Fruit fly (Drosophila melanogaster) whole organism, wandering third instar larva: ENCODE measurements around the gene CG13062.

ENCODE experiments used
- CG32264 ChIP-seq: fragments of 200-800 bp; sonication (Bioruptor generic); optimal IDR thresholded peaks from 2 replicates; lab custom pipeline; 2016; ENCODE audit warnings: missing biosample characterization, missing genetic modification characterization
- CG9705 ChIP-seq: fragments of 200-800 bp; sonication (Bioruptor generic); optimal IDR thresholded peaks from 2 replicates; lab custom pipeline; 2018; ENCODE audit warnings: missing biosample characterization, mild to moderate bottlenecking, missing genetic modification characterization
- CrebA ChIP-seq: fragments of 200-800 bp; sonication (Bioruptor generic); optimal IDR thresholded peaks from 2 replicates; lab custom pipeline; 2016; ENCODE audit warnings: missing biosample characterization, mild to moderate bottlenecking, missing genetic modification characterization, borderline replicate concordance
- Dfd ChIP-seq: fragments of >200 bp; optimal IDR thresholded peaks from 2 replicates; lab custom pipeline; 2017; ENCODE audit warnings: missing biosample characterization, missing genetic modification characterization
- GATAd ChIP-seq: sonication (Bioruptor generic); optimal IDR thresholded peaks from 2 replicates; lab custom pipeline; 2016; ENCODE audit warnings: missing biosample characterization, missing genetic modification characterization
- Hnf4 ChIP-seq: fragments of 200-800 bp; sonication (Bioruptor generic); optimal IDR thresholded peaks from 2 replicates; lab custom pipeline; 2016; ENCODE audit warnings: missing biosample characterization, mild to moderate bottlenecking, missing genetic modification characterization
- Hr83 ChIP-seq: fragments of 200-300 bp; sonication (Bioruptor generic); optimal IDR thresholded peaks from 2 replicates; lab custom pipeline; 2016; ENCODE audit warnings: missing biosample characterization, mild to moderate bottlenecking, missing genetic modification characterization, moderate library complexity; ENCODE audit not compliant: poor library complexity, severe bottlenecking
- Jra ChIP-seq: sonication (Bioruptor generic); optimal IDR thresholded peaks from 2 replicates; lab custom pipeline; 2016; ENCODE audit warnings: missing biosample characterization, missing genetic modification characterization
- Mio ChIP-seq: sonication (Bioruptor generic); optimal IDR thresholded peaks from 2 replicates; lab custom pipeline; 2016; ENCODE audit warnings: missing biosample characterization, missing genetic modification characterization
- Myc ChIP-seq: fragments of >200 bp; optimal IDR thresholded peaks from 2 replicates; lab custom pipeline; 2017
- N ChIP-seq: fragments of >200 bp; optimal IDR thresholded peaks from 2 replicates; lab custom pipeline; 2018; ENCODE audit warnings: missing biosample characterization, missing external identifiers, missing genetic modification characterization
- OdsH ChIP-seq: fragments of 200-800 bp; sonication (Bioruptor generic); optimal IDR thresholded peaks from 2 replicates; lab custom pipeline; 2016; ENCODE audit warnings: missing biosample characterization, mild to moderate bottlenecking, missing genetic modification characterization
- Rel ChIP-seq, 2 experiments: fragments of 200-800 bp; sonication (Bioruptor generic) in 1 of 2; optimal IDR thresholded peaks; 2 replicates in 1 of 2; 3 replicates in 1 of 2; lab custom pipeline; 2016 to 2019; ENCODE audit warnings: mild to moderate bottlenecking in 2 of 2, missing biosample characterization in 2 of 2, missing genetic modification characterization in 2 of 2, moderate library complexity in 1 of 2
- Sp1 ChIP-seq: fragments of 200-800 bp; sonication (Bioruptor generic); optimal IDR thresholded peaks from 3 replicates; lab custom pipeline; 2019; ENCODE audit warnings: missing biosample characterization, mild to moderate bottlenecking, missing genetic modification characterization, moderate library complexity
- Vsx2 ChIP-seq: fragments of 200-300, 225-300 bp; sonication (Bioruptor generic); optimal IDR thresholded peaks from 2 replicates; lab custom pipeline; 2018; ENCODE audit warnings: missing biosample characterization, missing genetic modification characterization; ENCODE audit not compliant: partially characterized antibody
- br ChIP-seq: fragments of 200-800 bp; sonication (Bioruptor generic); optimal IDR thresholded peaks from 2 replicates; lab custom pipeline; 2016; ENCODE audit warnings: missing biosample characterization, missing genetic modification characterization
- dmrt93B ChIP-seq: fragments of 200-800 bp; sonication (Bioruptor generic); optimal IDR thresholded peaks from 2 replicates; lab custom pipeline; 2018; ENCODE audit warnings: missing biosample characterization, mild to moderate bottlenecking, missing genetic modification characterization
- dsf ChIP-seq: sonication (Bioruptor generic); optimal IDR thresholded peaks from 2 replicates; lab custom pipeline; 2016; ENCODE audit warnings: missing biosample characterization, missing genetic modification characterization, borderline replicate concordance
- ey ChIP-seq: fragments of 200-800 bp; sonication (Bioruptor generic); optimal IDR thresholded peaks from 2 replicates; lab custom pipeline; 2016; ENCODE audit warnings: missing biosample characterization, missing genetic modification characterization
- foxo ChIP-seq, 2 experiments: fragments of 200-800 bp; sonication (Bioruptor generic); optimal IDR thresholded peaks; 2 replicates in 1 of 2; 3 replicates in 1 of 2; lab custom pipeline; 2016 to 2017; ENCODE audit warnings: missing biosample characterization in 2 of 2, missing genetic modification characterization in 2 of 2
- h ChIP-seq: fragments of 200-800 bp; sonication (Bioruptor generic); optimal IDR thresholded peaks from 3 replicates; lab custom pipeline; 2016; ENCODE audit warnings: missing biosample characterization, mild to moderate bottlenecking, missing genetic modification characterization
- jim ChIP-seq: fragments of 175-275, 200-325 bp; sonication (Bioruptor generic); optimal IDR thresholded peaks from 2 replicates; lab custom pipeline; 2016; ENCODE audit warnings: missing biosample characterization, mild to moderate bottlenecking, missing genetic modification characterization
- lola ChIP-seq: fragments of >200 bp; optimal IDR thresholded peaks from 2 replicates; lab custom pipeline; 2017; ENCODE audit warnings: missing biosample characterization, missing genetic modification characterization
- pan ChIP-seq: fragments of >200 bp; optimal IDR thresholded peaks from 2 replicates; lab custom pipeline; 2017
- psq ChIP-seq: fragments of 200-800 bp; sonication (Bioruptor generic); optimal IDR thresholded peaks from 3 replicates; lab custom pipeline; 2017; ENCODE audit warnings: missing biosample characterization, mild to moderate bottlenecking, missing genetic modification characterization, moderate library complexity
- rgr ChIP-seq: fragments of 200-800 bp; sonication (Bioruptor generic); optimal IDR thresholded peaks from 3 replicates; lab custom pipeline; 2016; ENCODE audit warnings: missing biosample characterization, mild to moderate bottlenecking, missing genetic modification characterization
- sage ChIP-seq: fragments of 200-800 bp; sonication (Bioruptor generic); optimal IDR thresholded peaks from 2 replicates; lab custom pipeline; 2016; ENCODE audit warnings: missing biosample characterization, mild to moderate bottlenecking, missing genetic modification characterization
- sv ChIP-seq: fragments of 200-800 bp; sonication (Bioruptor generic); optimal IDR thresholded peaks from 3 replicates; lab custom pipeline; 2016; ENCODE audit warnings: missing biosample characterization, missing genetic modification characterization
- usp ChIP-seq: fragments of >200 bp; optimal IDR thresholded peaks from 2 replicates; lab custom pipeline; 2017; ENCODE audit warnings: missing biosample characterization, missing genetic modification characterization
- woc ChIP-seq: sonication (Bioruptor generic); optimal IDR thresholded peaks from 2 replicates; lab custom pipeline; 2016; ENCODE audit warnings: missing biosample characterization, mild to moderate bottlenecking, missing genetic modification characterization

The CG13062 gene

DNA sequence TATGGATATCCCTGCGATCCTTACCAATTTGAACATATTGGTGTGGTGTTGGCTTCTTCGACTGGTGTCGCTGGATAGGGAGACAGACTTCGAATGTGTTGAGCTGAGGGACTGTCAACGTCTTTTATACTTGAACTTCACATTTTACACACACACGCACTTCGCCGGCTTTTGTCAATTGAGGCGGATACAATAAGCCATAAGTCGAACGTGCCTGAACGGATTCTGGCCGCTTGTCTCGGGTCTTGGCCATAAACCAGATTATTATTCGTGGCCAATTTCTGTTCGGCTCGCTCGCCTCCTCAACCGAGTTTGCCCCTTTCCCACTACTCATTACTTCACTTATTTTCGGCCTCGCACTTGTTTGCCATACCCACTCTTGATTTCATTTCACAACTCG, 11.0 kb upstream of the CG13062 start, which contains the start of gene CG13044:
Gene CG13044 (minus strand): TSS at position 101 of the 400 bp plus-strand sequence.
- TF ChIP-seq GATAd (no peak), br (no peak), OdsH (GFP tag; lab: Kevin White, UChicago) (no peak)

- TF ChIP-seq h (GFP tag; lab: Kevin White, UChicago) (no peak), Mio (GFP tag; lab: Kevin White, UChicago) (no peak), CrebA (no peak), woc (GFP tag; lab: Kevin White, UChicago) (no peak), OdsH (GFP tag; lab: Kevin White, UChicago) (no peak), Vsx2 (GFP tag; lab: Kevin White, UChicago) (no peak), psq (GFP tag; lab: Kevin White, UChicago) (no peak), sv (GFP tag; lab: Kevin White, UChicago) (no peak), Hnf4 (GFP tag; lab: Kevin White, UChicago) (no peak), pan (lab: Kevin White, UChicago) (no peak), usp (GFP tag; lab: Kevin White, UChicago) (no peak), Dfd (GFP tag; lab: Kevin White, UChicago) (no peak), jim (no peak), dmrt93B (no peak), dsf (no peak), Jra (GFP tag; lab: Kevin White, UChicago) (no peak), rgr (no peak), Sp1 (GFP tag; lab: Kevin White, UChicago) (no peak), GATAd (no peak), sage (GFP tag; lab: Kevin White, UChicago) (no peak)
- TF ChIP-seq, all 38 proteins: peak for 0
Observed at dm6 chr3L:16303982-16304381, 10.1 kb upstream of the CG13062 start, which contains the start of gene CG43249. Gene CG43249, plus strand, starts transcription at chr3L:16304282.

- TF ChIP-seq dmrt93B = no peak
- no peak for TF ChIP-seq CrebA
- no peak for TF ChIP-seq ey (GFP tag; lab: Kevin White, UChicago)
- TF ChIP-seq, all 38 proteins: peak for 0
Observed at dm6 chr3L:16305820-16306650, 8.1 kb upstream of the CG13062 start, which contains the start of the genes CG13043 and CG13063. Gene CG13043, minus strand, starts transcription at chr3L:16305870. Gene CG13063, plus strand, starts transcription at chr3L:16306600.

dm6 chr3L:16308380-16308779, 5.7 kb upstream of the CG13062 start, which contains the start of gene CG13042:
Gene CG13042, minus strand, starts transcription at chr3L:16308480.
- no peak for TF ChIP-seq Sp1 (GFP tag; lab: Kevin White, UChicago)
- TF ChIP-seq rgr = no peak
- TF ChIP-seq usp (GFP tag; lab: Kevin White, UChicago) = no peak
- no peak for TF ChIP-seq sv (GFP tag; lab: Kevin White, UChicago)
- no peak for TF ChIP-seq Hr83 (GFP tag; lab: Kevin White, UChicago)
- TF ChIP-seq dsf = no peak
- no peak for TF ChIP-seq OdsH (GFP tag; lab: Kevin White, UChicago)
- no peak for TF ChIP-seq jim
- TF ChIP-seq dmrt93B = no peak
- TF ChIP-seq N (GFP tag; lab: Kevin White, UChicago) = no peak
- TF ChIP-seq CG32264 (GFP tag; lab: Kevin White, UChicago) = no peak
- TF ChIP-seq Myc = no peak
- no peak for TF ChIP-seq Vsx2 (GFP tag; lab: Kevin White, UChicago)
- TF ChIP-seq lola = no peak
- TF ChIP-seq Rel (GFP tag; optimal IDR thresholded peaks at IDR 0.05; lab: Kevin White, UChicago) = no peak
- TF ChIP-seq Rel (tag; optimal IDR thresholded peaks at IDR 0.05; lab: Kevin White, UChicago) = no peak
- no peak for TF ChIP-seq psq (GFP tag; lab: Kevin White, UChicago)
- TF ChIP-seq CG9705 (GFP tag; lab: Kevin White, UChicago) = no peak

dm6 chr3L:16309972-16310371, 4.1 kb upstream of the CG13062 start:
- TF ChIP-seq br (peak; percentile 17), sage (GFP tag; lab: Kevin White, UChicago) (no peak), ey (GFP tag; lab: Kevin White, UChicago) (peak; percentile 32), foxo (GFP tag; optimal IDR thresholded peaks at IDR 0.05; lab: Kevin White, UChicago) (peak in 1 of 2 experiments; percentile 55)
